Fruit fly (Drosophila melanogaster) Kc167 (cell line): ENCODE data around the gene Hsp67Ba.

Experiments
- Myc ChIP-seq: fragments of >200 bp; optimal IDR thresholded peaks from 2 replicates; lab custom pipeline; 2017; ENCODE audit warnings: missing external identifiers
- Sin3A ChIP-seq: fragments of >200 bp; optimal IDR thresholded peaks from 2 replicates; lab custom pipeline; 2018; ENCODE audit warnings: missing external identifiers
- h ChIP-seq: fragments of >200 bp; optimal IDR thresholded peaks from 3 replicates; lab custom pipeline; 2018; ENCODE audit warnings: missing external identifiers
- insv ChIP-seq: fragments of >200 bp; optimal IDR thresholded peaks from 3 replicates; lab custom pipeline; 2018; ENCODE audit warnings: missing external identifiers
- psq ChIP-seq: fragments of >200 bp; optimal IDR thresholded peaks from 2 replicates; lab custom pipeline; 2017; ENCODE audit warnings: missing external identifiers
- ttk ChIP-seq: sonication (Bioruptor generic); optimal IDR thresholded peaks from 2 replicates; lab custom pipeline; 2017; ENCODE audit warnings: missing external identifiers

The Hsp67Ba gene

DNA sequence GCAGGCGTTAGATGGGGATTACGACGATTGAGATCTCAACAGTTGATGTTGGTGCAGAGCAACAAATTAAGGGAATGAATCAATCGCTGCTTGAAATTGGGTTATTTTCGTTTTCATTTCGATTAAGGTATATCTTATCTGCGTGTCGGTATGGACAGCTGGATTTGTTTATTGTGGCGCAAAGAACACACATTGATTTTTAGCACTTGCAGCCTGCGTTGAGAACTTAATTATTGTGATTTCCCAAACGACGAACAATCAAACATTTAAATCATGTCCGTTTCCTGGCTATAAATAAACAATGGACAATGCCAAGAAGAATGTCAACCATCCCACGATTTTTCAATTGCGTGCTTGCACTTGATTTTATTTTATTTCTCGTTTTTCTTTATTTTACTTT is 18.7 kb upstream of the Hsp67Ba start:
- no peak for TF ChIP-seq h
- no peak for TF ChIP-seq ttk (lab: Kevin White, UChicago)
- no peak for TF ChIP-seq Sin3A
- no peak for TF ChIP-seq Myc (lab: Kevin White, UChicago)
- TF ChIP-seq psq (lab: Kevin White, UChicago): no peak
- TF ChIP-seq insv: no peak

DNA sequence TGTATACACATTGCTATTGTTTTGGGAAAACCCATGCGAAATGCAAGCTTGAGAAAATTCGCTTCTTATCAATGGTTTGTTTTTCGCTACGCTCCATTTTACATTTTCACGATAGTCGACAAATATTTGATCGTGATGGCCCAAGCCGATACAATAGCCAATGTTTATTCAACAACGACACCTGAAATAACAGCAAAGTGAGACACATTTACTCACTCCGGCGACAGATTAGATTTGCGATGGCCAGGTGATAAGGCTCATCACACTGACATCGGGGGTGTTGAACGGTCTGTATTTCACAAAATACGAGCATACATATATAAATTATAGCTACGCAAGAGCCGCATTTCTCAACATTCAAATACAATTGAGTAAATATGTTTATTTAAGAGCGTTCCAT is 17.8 kb upstream of the Hsp67Ba start:
- TF ChIP-seq Myc (lab: Kevin White, UChicago) (no peak), h (no peak), ttk (lab: Kevin White, UChicago) (no peak), psq (lab: Kevin White, UChicago) (no peak), insv (no peak), Sin3A (no peak)

DNA sequence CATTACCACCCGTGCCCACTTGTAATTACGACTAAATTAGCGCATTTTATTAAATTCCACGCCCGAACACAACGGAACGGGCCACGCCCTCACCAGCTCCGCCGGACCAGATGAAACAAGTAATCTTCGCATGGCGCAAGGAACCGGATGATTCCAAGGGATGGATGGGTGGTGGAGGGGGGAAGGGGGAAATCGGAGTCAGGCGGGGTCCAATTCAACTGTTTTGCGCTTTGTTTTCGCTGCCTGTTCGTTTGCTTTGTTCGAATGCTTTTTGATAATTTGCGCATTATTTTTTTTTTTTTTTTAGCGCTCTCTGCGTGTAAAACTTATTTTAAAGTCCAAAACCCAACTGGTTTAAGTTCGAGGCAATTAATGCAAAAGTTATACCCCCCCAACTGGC is 17.4 kb upstream of the Hsp67Ba start:
- TF ChIP-seq insv (no peak), ttk (lab: Kevin White, UChicago) (no peak), Myc (lab: Kevin White, UChicago) (no peak), Sin3A (no peak), h (no peak), psq (lab: Kevin White, UChicago) (no peak)

DNA sequence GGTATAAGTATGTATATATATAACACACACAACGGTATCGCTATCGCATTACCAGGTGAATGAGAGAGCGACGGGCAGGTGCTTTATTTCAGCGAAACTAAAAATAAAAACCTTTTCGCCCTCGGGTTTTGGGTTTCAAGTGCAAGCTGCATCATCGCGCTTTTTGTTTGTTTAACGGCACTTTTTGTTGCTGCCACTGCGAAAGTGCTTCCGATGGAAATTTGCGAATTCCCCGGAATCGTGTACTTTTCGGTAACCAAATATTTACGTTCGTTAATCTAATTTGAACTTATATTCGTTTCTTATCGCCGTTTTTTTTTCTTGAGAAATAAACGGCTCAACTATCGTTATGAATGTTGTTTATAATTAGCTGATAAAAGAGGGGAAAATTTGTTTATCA is 16.7 kb upstream of the Hsp67Ba start:
- TF ChIP-seq insv (no peak), h (no peak), Sin3A (no peak), psq (lab: Kevin White, UChicago) (no peak), ttk (lab: Kevin White, UChicago) (no peak), Myc (lab: Kevin White, UChicago) (no peak)

DNA sequence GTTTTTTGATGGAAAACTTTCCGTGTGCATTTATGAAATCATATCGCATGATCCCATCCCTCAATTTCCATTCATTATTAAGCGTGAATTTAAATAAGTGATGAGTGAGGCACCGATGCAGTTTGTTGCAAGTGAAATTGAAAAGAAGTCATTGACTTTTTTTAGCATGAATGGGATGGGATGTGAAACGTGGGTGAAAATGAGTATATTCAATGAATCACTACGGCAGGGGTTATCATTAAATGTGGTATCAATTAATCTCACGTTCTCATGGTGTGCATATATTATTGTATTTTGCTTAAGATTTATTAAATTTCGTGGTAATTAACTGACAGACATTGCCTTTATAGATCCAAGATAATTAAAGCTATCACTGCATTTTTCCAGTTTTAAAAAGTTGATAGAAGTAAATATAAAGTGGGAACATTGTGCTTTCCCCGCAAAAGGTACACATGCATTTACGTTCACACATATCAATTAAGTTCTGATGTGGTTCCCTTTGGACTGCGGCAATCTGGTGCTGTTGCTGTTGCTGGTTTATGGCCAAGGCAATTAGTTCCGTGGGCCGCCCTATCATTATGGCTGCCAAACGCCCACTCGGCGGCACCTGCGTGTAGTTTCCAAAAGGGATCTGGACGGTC is 12.1 kb upstream of the Hsp67Ba start:
- TF ChIP-seq ttk (lab: Kevin White, UChicago): no peak
- no peak for TF ChIP-seq insv
- TF ChIP-seq h: no peak

DNA sequence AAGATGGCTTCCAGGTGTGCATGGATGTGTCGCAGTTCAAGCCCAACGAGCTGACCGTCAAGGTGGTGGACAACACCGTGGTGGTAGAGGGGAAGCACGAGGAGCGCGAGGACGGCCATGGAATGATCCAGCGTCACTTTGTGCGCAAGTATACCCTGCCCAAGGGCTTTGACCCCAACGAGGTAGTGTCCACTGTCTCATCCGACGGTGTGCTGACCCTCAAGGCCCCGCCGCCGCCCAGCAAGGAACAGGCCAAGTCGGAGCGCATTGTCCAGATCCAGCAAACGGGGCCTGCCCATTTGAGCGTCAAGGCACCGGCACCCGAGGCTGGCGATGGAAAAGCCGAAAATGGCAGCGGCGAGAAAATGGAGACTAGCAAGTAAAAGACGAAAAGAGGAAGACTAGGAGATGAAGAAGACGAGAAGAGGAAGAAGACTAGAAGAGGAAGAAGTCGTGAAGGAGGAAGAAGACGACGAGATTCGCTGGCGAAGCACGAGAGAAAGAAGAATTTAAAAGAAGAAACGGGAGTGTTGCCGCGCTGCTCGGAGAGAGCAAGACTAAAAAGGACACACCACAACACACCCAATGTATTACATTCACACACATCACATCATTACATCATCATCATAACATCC is 5.2 kb upstream of the Hsp67Ba start:
- TF ChIP-seq ttk (lab: Kevin White, UChicago) (no peak), insv (no peak), psq (lab: Kevin White, UChicago) (no peak), h (no peak), Sin3A (no peak), Myc (lab: Kevin White, UChicago) (no peak)

DNA sequence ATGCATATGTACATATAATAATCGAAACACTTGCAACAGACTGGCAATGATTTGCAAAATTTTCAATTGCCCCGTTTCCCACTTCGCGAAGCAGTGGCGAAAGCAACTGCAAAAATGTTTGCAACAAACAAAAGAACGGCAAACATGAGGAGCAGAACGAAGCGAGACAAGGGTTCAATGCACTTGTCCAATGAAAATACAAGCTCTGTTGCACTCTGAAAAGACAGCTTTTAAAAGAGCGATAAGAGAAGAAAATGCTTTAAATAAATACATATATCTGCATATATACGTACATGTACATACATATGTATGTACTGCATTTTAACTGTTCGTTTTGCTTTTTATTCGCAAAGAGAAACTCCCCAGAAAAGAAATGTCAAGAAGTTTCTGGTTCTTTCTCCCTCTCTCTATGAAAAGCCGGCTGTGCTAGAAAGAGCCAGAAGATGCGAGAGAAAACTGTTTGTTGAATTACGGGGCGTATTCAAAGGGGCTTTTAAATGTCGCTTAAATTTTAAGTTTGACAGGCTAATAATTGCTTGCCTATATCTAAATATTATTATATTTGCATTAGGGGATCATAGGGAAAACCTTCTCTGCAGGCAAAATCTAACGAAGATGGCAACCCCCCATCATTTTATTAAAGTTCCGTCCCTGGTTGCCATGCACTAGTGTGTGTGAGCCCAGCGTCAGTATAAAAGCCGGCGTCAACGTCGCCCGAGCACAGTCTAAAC is 4.2 kb upstream of the Hsp67Ba start, which contains the start of gene Hsp27:
Gene Hsp27 (plus strand): TSS at position 719 of the 731 bp plus-strand sequence.
- TF ChIP-seq ttk (lab: Kevin White, UChicago) (no peak), Myc (lab: Kevin White, UChicago) (no peak), Sin3A (no peak), insv (no peak), psq (lab: Kevin White, UChicago) (no peak), h (no peak)

DNA sequence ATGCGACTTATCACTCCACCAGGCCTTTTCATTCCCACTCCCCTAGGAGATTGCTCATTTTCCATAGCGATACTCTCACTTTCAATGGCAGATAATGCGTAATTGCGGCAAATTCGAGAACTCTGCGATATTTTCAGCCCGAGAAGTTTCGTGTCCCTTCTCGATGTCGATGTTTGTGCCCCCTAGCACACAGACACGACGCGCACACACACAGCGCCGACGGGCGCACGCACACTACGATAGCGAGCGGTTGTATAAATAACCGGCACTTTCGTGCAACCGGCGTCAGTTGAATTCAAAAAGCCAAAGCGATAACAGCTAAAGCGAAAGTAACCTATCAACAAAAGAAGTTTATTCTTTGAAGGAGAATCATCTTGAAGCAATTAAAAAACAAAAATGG is 2.3 kb upstream of the Hsp67Ba start, which contains the start of gene Hsp23:
Gene Hsp23 (plus strand): TSS at position 281 of the 400 bp plus-strand sequence.
- TF ChIP-seq h (no peak), Myc (lab: Kevin White, UChicago) (no peak), psq (lab: Kevin White, UChicago) (no peak), Sin3A (no peak), insv (no peak), ttk (lab: Kevin White, UChicago) (no peak)

DNA sequence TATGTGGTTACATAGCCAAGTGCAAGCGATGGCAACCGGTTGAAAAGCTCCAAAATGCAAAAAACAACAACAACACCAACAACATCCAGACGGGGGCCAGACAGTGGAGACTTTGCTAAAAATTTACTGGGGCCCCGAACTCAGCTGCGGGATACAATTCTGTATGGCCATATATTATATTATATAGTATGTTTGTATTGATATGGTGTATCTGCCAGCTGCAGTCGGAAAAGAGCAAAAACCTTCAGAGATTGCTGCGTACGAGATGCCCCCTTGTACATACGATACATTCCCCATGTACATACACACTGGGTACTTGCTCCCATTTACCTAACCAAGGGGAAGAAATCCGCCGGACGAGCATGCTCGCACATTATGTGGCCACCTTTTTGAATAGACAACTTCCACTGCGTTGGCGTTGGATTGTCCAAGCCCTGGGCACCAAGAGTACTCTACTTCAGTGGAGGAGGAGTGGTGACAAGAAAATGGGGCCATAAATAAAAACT is 1.1 kb upstream of the Hsp67Ba start:
- TF ChIP-seq Myc (lab: Kevin White, UChicago) (no peak), psq (lab: Kevin White, UChicago) (no peak), insv (no peak), ttk (lab: Kevin White, UChicago) (no peak), h (no peak), Sin3A (no peak)

DNA sequence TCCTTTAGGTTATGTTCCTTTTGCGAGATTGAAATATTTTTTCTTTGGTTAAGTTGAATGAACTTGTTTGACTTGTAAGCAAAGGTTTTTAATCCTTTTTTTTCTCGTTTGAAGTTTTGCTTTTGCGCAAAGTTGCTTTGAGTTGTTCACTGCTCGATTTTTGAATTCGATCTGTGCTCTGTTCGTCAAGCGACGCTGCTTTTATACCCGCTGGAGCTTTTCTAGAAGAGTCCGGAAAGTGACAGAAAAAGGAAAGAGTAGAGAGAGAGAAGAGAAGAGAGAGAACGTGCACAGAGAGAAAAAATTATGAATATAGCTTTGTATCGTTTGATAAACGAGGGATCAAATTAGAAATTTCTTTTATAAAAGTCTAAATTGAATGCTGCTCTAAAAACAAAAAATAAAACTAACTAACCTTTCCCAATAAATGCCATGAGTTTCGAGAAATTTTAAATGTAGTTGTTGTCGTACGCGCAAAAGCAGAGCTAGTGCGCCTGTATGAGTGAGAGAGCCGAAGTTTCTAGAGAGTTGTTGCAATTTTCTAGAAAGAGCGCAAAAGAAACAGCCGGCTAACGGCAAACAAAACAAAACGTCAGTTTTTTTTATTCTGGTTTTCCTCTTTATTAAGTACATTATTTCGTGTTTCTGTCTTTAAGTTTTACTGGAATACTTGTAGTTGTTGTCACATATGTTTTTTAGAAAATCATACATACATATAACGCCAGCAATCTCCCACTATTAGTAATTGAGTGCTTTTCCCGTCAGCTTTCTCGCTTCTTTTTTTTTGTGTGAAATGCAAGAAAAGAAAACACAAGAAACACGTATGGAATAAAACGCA is 1.9 kb downstream of the Hsp67Ba start, which contains the start of gene Hsp26:
Gene Hsp26 (minus strand): TSS at position 230 of the 838 bp plus-strand sequence.
- TF ChIP-seq h (no peak), psq (lab: Kevin White, UChicago) (no peak), ttk (lab: Kevin White, UChicago) (no peak), insv (no peak), Sin3A (no peak), Myc (lab: Kevin White, UChicago) (no peak)

DNA sequence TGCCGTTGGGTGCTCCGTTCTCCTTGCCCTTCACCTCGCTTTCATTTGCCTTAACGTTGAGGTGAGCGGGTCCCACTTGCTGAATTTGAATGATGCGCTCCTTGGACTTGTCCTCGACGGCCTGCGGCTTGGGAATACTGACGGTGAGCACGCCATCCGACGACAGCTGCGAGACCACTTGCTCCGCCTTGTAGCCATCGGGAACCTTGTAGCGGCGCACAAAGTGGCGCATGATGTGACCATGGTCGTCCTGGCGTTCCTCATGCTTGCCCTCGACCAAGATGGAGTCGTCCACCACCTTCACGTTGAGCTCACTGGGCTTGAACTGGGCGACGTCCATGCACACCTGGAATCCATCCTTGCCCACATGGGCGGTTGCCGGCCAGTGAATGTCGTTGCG is 2.8 kb downstream of the Hsp67Ba start:
- TF ChIP-seq ttk (lab: Kevin White, UChicago) (no peak), psq (lab: Kevin White, UChicago) (no peak), h (no peak), insv (no peak), Myc (lab: Kevin White, UChicago) (no peak), Sin3A (no peak)

DNA sequence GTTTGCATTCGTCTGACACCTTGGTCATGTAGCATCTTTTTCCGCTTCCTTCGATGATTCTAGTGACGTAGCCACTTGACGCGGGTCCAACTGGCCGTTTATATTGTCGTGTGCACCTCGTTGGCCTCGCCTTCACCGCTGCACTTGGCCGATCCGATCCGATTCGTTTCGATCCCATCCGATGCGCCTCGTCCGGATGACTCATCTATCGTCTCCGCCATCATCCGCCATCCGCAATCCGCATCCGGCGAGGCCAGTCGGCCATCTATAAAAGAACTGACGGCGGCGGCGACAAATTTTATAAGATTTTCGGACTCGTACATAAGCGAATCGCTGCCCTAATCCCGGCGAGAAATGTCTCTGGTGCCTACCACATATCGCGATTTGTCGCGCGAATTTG is 4.2 kb downstream of the Hsp67Ba start, which contains the start of gene CG4461:
Gene CG4461 (plus strand): TSS at position 301 of the 400 bp plus-strand sequence.
- TF ChIP-seq ttk (lab: Kevin White, UChicago) (no peak), psq (lab: Kevin White, UChicago) (no peak), Sin3A (no peak), insv (no peak), Myc (lab: Kevin White, UChicago) (no peak), h (no peak)
